Fruit fly (Drosophila melanogaster) whole organism, embryonic: ENCODE data around the gene moon.

ENCODE experiments used
- Ada2b ChIP-seq: fragments of 200-800 bp; sonication (Bioruptor generic); IDR thresholded peaks from 2 replicates; pipeline ENCODE4 v1.3.6; 2022; ENCODE audit warnings: missing biosample characterization, missing genetic modification characterization
- BtbVII ChIP-seq: fragments of 200-800 bp; sonication (Bioruptor generic); optimal IDR thresholded peaks from 3 replicates; lab custom pipeline; 2017; ENCODE audit warnings: missing biosample characterization, mild to moderate bottlenecking, missing genetic modification characterization
- CG10209 ChIP-seq: fragments of 200-800 bp; sonication (Bioruptor generic); optimal IDR thresholded peaks from 3 replicates; lab custom pipeline; 2017; ENCODE audit warnings: missing biosample characterization, mild to moderate bottlenecking, missing genetic modification characterization, missing genetic modification reagents
- CG12071 ChIP-seq: fragments of 200-800 bp; sonication (Bioruptor generic); optimal IDR thresholded peaks from 3 replicates; lab custom pipeline; 2018; ENCODE audit warnings: missing biosample characterization, mild to moderate bottlenecking, missing genetic modification characterization
- CG12219 ChIP-seq: fragments of 200-800 bp; sonication (Bioruptor generic); optimal IDR thresholded peaks from 3 replicates; lab custom pipeline; 2018; ENCODE audit warnings: missing biosample characterization, mild to moderate bottlenecking, missing genetic modification characterization
- CG12236 ChIP-seq: fragments of 200-800 bp; sonication (Bioruptor generic); optimal IDR thresholded peaks from 2 replicates; lab custom pipeline; 2016; ENCODE audit warnings: missing biosample characterization, missing genetic modification characterization
- CG13775 ChIP-seq: fragments of 200-800 bp; sonication (Bioruptor generic); optimal IDR thresholded peaks from 3 replicates; lab custom pipeline; 2017; ENCODE audit warnings: missing biosample characterization, mild to moderate bottlenecking, missing genetic modification characterization
- CG15514 ChIP-seq: fragments of 200-800 bp; sonication (Bioruptor generic); optimal IDR thresholded peaks from 3 replicates; lab custom pipeline; 2017; ENCODE audit warnings: missing biosample characterization, missing genetic modification characterization, mild to moderate bottlenecking, moderate library complexity, missing genetic modification reagents
- CG17328 ChIP-seq: fragments of 200-800 bp; sonication (Bioruptor generic); IDR thresholded peaks from 2 replicates; pipeline ENCODE4 v1.3.6; 2022; ENCODE audit warnings: missing biosample characterization, missing genetic modification characterization
- CG30020 ChIP-seq: fragments of 200-800 bp; optimal IDR thresholded peaks from 2 replicates; lab custom pipeline; 2019; ENCODE audit warnings: missing biosample characterization, mild to moderate bottlenecking, missing genetic modification characterization, moderate library complexity
- CG3163 ChIP-seq: fragments of 200-800 bp; sonication (Bioruptor generic); optimal IDR thresholded peaks from 3 replicates; lab custom pipeline; 2016; ENCODE audit warnings: missing biosample characterization, missing genetic modification characterization
- CG32532 ChIP-seq: fragments of 200-800 bp; sonication (Bioruptor generic); IDR thresholded peaks from 2 replicates; pipeline ENCODE4 v1.3.6; 2022; ENCODE audit warnings: missing biosample characterization, missing genetic modification characterization
- CG3838 ChIP-seq: fragments of 200-800 bp; sonication (Bioruptor generic); optimal IDR thresholded peaks from 3 replicates; lab custom pipeline; 2016; ENCODE audit warnings: missing biosample characterization, missing genetic modification characterization
- CG7556 ChIP-seq: fragments of 200-800 bp; sonication (Bioruptor generic); optimal IDR thresholded peaks from 2 replicates; lab custom pipeline; 2017; ENCODE audit warnings: missing biosample characterization, mild to moderate bottlenecking, missing genetic modification characterization
- CG7839 ChIP-seq: fragments of 200-800 bp; sonication (Bioruptor generic); optimal IDR thresholded peaks from 3 replicates; lab custom pipeline; 2018; ENCODE audit warnings: missing biosample characterization, mild to moderate bottlenecking, missing genetic modification characterization, moderate library complexity
- CG9876 ChIP-seq: fragments of 200-800 bp; sonication (Bioruptor generic); optimal IDR thresholded peaks from 2 replicates; lab custom pipeline; 2016; ENCODE audit warnings: missing biosample characterization, missing genetic modification characterization
- CkIIα-i1 ChIP-seq: fragments of 200-800 bp; sonication (Bioruptor generic); IDR thresholded peaks from 2 replicates; pipeline ENCODE4 v1.3.6; 2022; ENCODE audit warnings: missing biosample characterization, missing genetic modification characterization
- D ChIP-seq, 2 experiments: fragments of 200-800 bp in 1 of 2; fragments of >200 bp in 1 of 2; sonication (Bioruptor generic) in 1 of 2; optimal IDR thresholded peaks; 2 replicates in 1 of 2; 3 replicates in 1 of 2; lab custom pipeline; 2017; ENCODE audit warnings: mild to moderate bottlenecking in 1 of 2, missing biosample characterization in 1 of 2, missing genetic modification characterization in 1 of 2, missing genetic modification reagents in 1 of 2
- Dbx ChIP-seq: fragments of 200-800 bp; sonication (Bioruptor generic); IDR thresholded peaks from 3 replicates; pipeline ENCODE4 v1.3.6; 2022; ENCODE audit warnings: missing biosample characterization, missing genetic modification characterization
- Dip3 ChIP-seq: fragments of 200-800 bp; sonication (Bioruptor generic); optimal IDR thresholded peaks from 3 replicates; lab custom pipeline; 2016; ENCODE audit warnings: missing biosample characterization, missing genetic modification characterization
- Dref ChIP-seq: fragments of 200-800 bp; sonication (Bioruptor generic); IDR thresholded peaks from 2 replicates; pipeline ENCODE4 v1.3.6; 2022; ENCODE audit warnings: missing biosample characterization, missing genetic modification characterization
- Fer1 ChIP-seq: fragments of 200-800 bp; sonication (Bioruptor generic); optimal IDR thresholded peaks from 2 replicates; lab custom pipeline; 2017; ENCODE audit warnings: missing biosample characterization, mild to moderate bottlenecking, missing genetic modification characterization
- Hmr ChIP-seq: fragments of 200-800 bp; sonication (Bioruptor generic); optimal IDR thresholded peaks from 3 replicates; lab custom pipeline; 2017; ENCODE audit warnings: mild to moderate bottlenecking, missing biosample characterization, missing genetic modification reagents, missing genetic modification characterization
- Hr39 ChIP-seq: fragments of >200 bp; optimal IDR thresholded peaks from 2 replicates; lab custom pipeline; 2017
- Myb ChIP-seq: fragments of 200-800 bp; sonication (Bioruptor generic); optimal IDR thresholded peaks from 2 replicates; lab custom pipeline; 2016; ENCODE audit warnings: missing biosample characterization, missing genetic modification characterization
- Opbp ChIP-seq: fragments of 200-800 bp; sonication (Bioruptor generic); IDR thresholded peaks from 3 replicates; pipeline ENCODE4 v1.3.6; 2022; ENCODE audit warnings: missing biosample characterization, missing genetic modification characterization; ENCODE audit not compliant: partially characterized antibody
- PHDP ChIP-seq: fragments of 200-800 bp; sonication (Bioruptor generic); optimal IDR thresholded peaks from 3 replicates; lab custom pipeline; 2018; ENCODE audit warnings: missing biosample characterization, mild to moderate bottlenecking, missing genetic modification characterization, moderate library complexity
- Ptx1 ChIP-seq: fragments of 200-800 bp; sonication (Bioruptor generic); IDR thresholded peaks from 2 replicates; pipeline ENCODE4 v1.3.6; 2022; ENCODE audit warnings: missing biosample characterization, missing genetic modification characterization
- Xrp1 ChIP-seq: fragments of 200-800 bp; sonication (Bioruptor generic); IDR thresholded peaks from 2 replicates; pipeline ENCODE4 v1.3.6; 2022; ENCODE audit warnings: missing biosample characterization, missing genetic modification characterization
- abd-A ChIP-seq: fragments of 200-800 bp; sonication (Bioruptor generic); optimal IDR thresholded peaks from 3 replicates; lab custom pipeline; 2019; ENCODE audit warnings: missing biosample characterization, mild to moderate bottlenecking, missing genetic modification characterization, moderate library complexity
- cato ChIP-seq: fragments of 200-800 bp; sonication (Bioruptor generic); optimal IDR thresholded peaks from 2 replicates; lab custom pipeline; 2016; ENCODE audit warnings: missing biosample characterization, missing genetic modification characterization, borderline replicate concordance
- cwo ChIP-seq: fragments of 200-800 bp; sonication (Bioruptor generic); optimal IDR thresholded peaks from 3 replicates; lab custom pipeline; 2017; ENCODE audit warnings: missing biosample characterization, missing genetic modification characterization, mild to moderate bottlenecking, moderate library complexity, missing genetic modification reagents
- fd96Cb ChIP-seq: fragments of 200-800 bp; sonication (Bioruptor generic); optimal IDR thresholded peaks from 2 replicates; lab custom pipeline; 2018; ENCODE audit warnings: missing biosample characterization, mild to moderate bottlenecking, missing genetic modification characterization, moderate library complexity
- fu2 ChIP-seq: fragments of 200-800 bp; sonication (Bioruptor generic); optimal IDR thresholded peaks from 2 replicates; lab custom pipeline; 2016; ENCODE audit warnings: missing biosample characterization, missing genetic modification characterization
- grau ChIP-seq: fragments of 200-800 bp; optimal IDR thresholded peaks from 3 replicates; lab custom pipeline; 2019; ENCODE audit warnings: missing biosample characterization, mild to moderate bottlenecking, missing genetic modification characterization, moderate library complexity
- gsb ChIP-seq: fragments of 200-800 bp; sonication (Bioruptor generic); IDR thresholded peaks from 2 replicates; pipeline ENCODE4 v1.3.6; 2022; ENCODE audit warnings: missing biosample characterization, missing genetic modification characterization
- ham ChIP-seq: fragments of 200-800 bp; sonication (Bioruptor generic); IDR thresholded peaks from 2 replicates; pipeline ENCODE4 v1.3.6; 2022; ENCODE audit warnings: missing biosample characterization, missing genetic modification characterization
- lab ChIP-seq: fragments of 200-800 bp; sonication (Bioruptor generic); optimal IDR thresholded peaks from 3 replicates; lab custom pipeline; 2017; ENCODE audit warnings: missing biosample characterization, missing genetic modification characterization, mild to moderate bottlenecking, moderate library complexity, missing genetic modification reagents
- lilli ChIP-seq: fragments of 200-800 bp; sonication (Bioruptor generic); optimal IDR thresholded peaks from 3 replicates; lab custom pipeline; 2016; ENCODE audit warnings: missing biosample characterization, missing genetic modification characterization
- lmd ChIP-seq: fragments of 200-800 bp; sonication (Bioruptor generic); IDR thresholded peaks from 2 replicates; pipeline ENCODE4 v1.3.6; 2022; ENCODE audit warnings: missing biosample characterization, missing genetic modification characterization
- nau ChIP-seq: fragments of 200-800 bp; sonication (Bioruptor generic); optimal IDR thresholded peaks from 3 replicates; lab custom pipeline; 2017; ENCODE audit warnings: missing biosample characterization, mild to moderate bottlenecking, missing genetic modification characterization, missing genetic modification reagents
- nerfin-1 ChIP-seq: fragments of 200-800 bp; sonication (Bioruptor generic); optimal IDR thresholded peaks from 3 replicates; lab custom pipeline; 2019; ENCODE audit warnings: missing biosample characterization, mild to moderate bottlenecking, missing genetic modification characterization, moderate library complexity
- nmo ChIP-seq: fragments of 200-800 bp; sonication (Bioruptor generic); optimal IDR thresholded peaks from 2 replicates; lab custom pipeline; 2018; ENCODE audit warnings: missing biosample characterization, mild to moderate bottlenecking, missing genetic modification characterization, moderate library complexity
- prd ChIP-seq, 3 experiments: fragments of >200 bp in 2 of 3; fragments of 200-800 bp in 1 of 3; sonication (Bioruptor generic) in 1 of 3; optimal IDR thresholded peaks in 2 of 3; IDR thresholded peaks in 1 of 3; 2 replicates in 2 of 3; 3 replicates in 1 of 3; pipeline versions ENCODE4 v1.3.6 to Lab custom; 2017 to 2022; ENCODE audit warnings: missing biosample characterization in 1 of 3, missing genetic modification characterization in 1 of 3
- pum ChIP-seq: fragments of 200-800 bp; sonication (Bioruptor generic); optimal IDR thresholded peaks from 2 replicates; lab custom pipeline; 2016; ENCODE audit warnings: missing biosample characterization, missing genetic modification characterization
- row ChIP-seq: fragments of 200-800 bp; sonication (Bioruptor generic); IDR thresholded peaks from 3 replicates; pipeline ENCODE4 v1.3.6; 2022; ENCODE audit warnings: missing biosample characterization, missing genetic modification characterization
- slbo ChIP-seq: fragments of 200-800 bp; sonication (Bioruptor generic); IDR thresholded peaks from 2 replicates; pipeline ENCODE4 v1.3.6; 2022; ENCODE audit warnings: missing biosample characterization, missing genetic modification characterization
- sqz ChIP-seq: fragments of 200-800 bp; sonication (Bioruptor generic); optimal IDR thresholded peaks from 3 replicates; lab custom pipeline; 2018; ENCODE audit warnings: missing biosample characterization, mild to moderate bottlenecking, missing genetic modification characterization
- trem ChIP-seq: fragments of 200-800 bp; optimal IDR thresholded peaks from 3 replicates; lab custom pipeline; 2019; ENCODE audit warnings: missing biosample characterization, mild to moderate bottlenecking, missing genetic modification characterization, moderate library complexity
- yki ChIP-seq: fragments of >200 bp; optimal IDR thresholded peaks from 3 replicates; lab custom pipeline; 2018

moon gene

DNA sequence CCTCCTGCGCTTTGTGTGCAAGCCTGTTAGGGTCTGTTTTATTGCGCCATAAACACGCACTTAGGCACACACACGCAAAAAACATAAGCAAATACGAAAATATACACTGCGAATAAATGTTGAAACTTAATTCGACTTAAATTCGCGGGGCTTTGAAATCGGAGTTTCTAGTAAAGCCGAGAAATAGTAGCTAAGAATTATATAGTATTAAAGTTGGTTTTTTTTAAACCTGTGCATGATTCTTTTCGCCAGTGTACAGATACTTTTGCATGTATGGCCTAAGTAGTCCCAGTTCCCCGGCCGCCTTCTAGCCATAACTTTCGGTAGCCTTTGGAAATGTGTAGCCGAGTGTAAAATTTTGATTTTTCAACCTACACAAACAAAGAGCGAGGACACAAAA, 11.8 kb upstream of the moon start (continued):
- TF ChIP-seq Myb (GFP tag; lab: Kevin White, UChicago) = no peak
- TF ChIP-seq lilli (GFP tag; lab: Kevin White, UChicago) = peak; percentile 9
- no peak for TF ChIP-seq sqz
- TF ChIP-seq row (GFP tag; lab: Robert Waterston, UW) = peak; percentile 43; the same call in 1 of the 3 replicates
- TF ChIP-seq Ada2b (GFP tag; lab: Robert Waterston, UW) = peak; percentile 22; the same call in 1 of the 2 replicates
- TF ChIP-seq CG17328 (GFP tag; lab: Robert Waterston, UW) = 0 out of 2 replicates have a peak, but pooled peaks have one; percentile 18
- TF ChIP-seq PHDP (tag; lab: Kevin White, UChicago) = peak; percentile 3
- TF ChIP-seq nerfin-1 = no peak
- TF ChIP-seq cwo = peak; percentile 10
- peak; percentile 12 for TF ChIP-seq CG7556
- TF ChIP-seq lmd (GFP tag; lab: Robert Waterston, UW) = peak; percentile 42; the same call in 1 of the 2 replicates
- TF ChIP-seq CG30020 (tag; lab: Kevin White, UChicago) = no peak
- peak; percentile 30; the same call in 1 of the 2 replicates for TF ChIP-seq Xrp1 (GFP tag; lab: Robert Waterston, UW)
- TF ChIP-seq fd96Cb (tag; lab: Kevin White, UChicago) = peak; percentile 18
- peak; percentile 39 for TF ChIP-seq CG7839 (tag; lab: Kevin White, UChicago)
- 0 out of 3 replicates have a peak, but pooled peaks have one; percentile 42 for TF ChIP-seq Dbx (GFP tag; lab: Robert Waterston, UW)
- 0 out of 2 replicates have a peak, but pooled peaks have one; percentile 11 for TF ChIP-seq Ptx1 (GFP tag; lab: Robert Waterston, UW)
- TF ChIP-seq Hmr (GFP tag; lab: Kevin White, UChicago) = peak; percentile 25
- no peak for TF ChIP-seq CG9876 (GFP tag; lab: Kevin White, UChicago)
- TF ChIP-seq CG3163 (GFP tag; lab: Kevin White, UChicago) = no peak
- TF ChIP-seq CG15514 = peak; percentile 6
- TF ChIP-seq CG12219 (GFP tag; lab: Kevin White, UChicago) = no peak
- peak; percentile 14 for TF ChIP-seq grau (tag; lab: Kevin White, UChicago)
- TF ChIP-seq abd-A (tag; lab: Kevin White, UChicago) = peak; percentile 32
- TF ChIP-seq prd (optimal IDR thresholded peaks at IDR 0.05; lab: Kevin White, UChicago) = no peak
- peak; percentile 36; the same call in 1 of the 3 replicates for TF ChIP-seq prd (GFP tag; IDR thresholded peaks at IDR 0.05; lab: Robert Waterston, UW)
- peak; percentile 11 for TF ChIP-seq Fer1
- TF ChIP-seq lab (GFP tag; lab: Kevin White, UChicago) = peak; percentile 56

DNA sequence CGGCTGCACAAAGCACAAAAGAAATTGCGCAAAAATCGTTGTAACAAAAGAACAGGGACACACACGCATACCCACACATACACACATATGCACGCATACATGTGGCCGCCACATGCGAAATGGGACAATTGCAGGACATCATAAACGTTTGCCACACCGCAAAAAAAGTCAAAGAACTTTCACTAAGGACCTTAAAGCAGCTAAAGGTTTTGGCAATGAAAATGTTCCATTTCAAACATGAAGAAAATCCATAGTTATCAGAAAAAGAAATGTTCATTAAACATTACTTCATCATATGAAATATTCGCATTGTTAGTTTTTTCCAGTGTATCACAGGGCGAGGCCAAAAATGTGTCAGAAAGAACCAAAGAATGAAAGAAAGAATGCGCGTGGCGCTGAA, 9.6 kb upstream of the moon start:
- TF ChIP-seq fu2 (GFP tag; lab: Kevin White, UChicago) (no peak), Opbp (GFP tag; lab: Robert Waterston, UW) (no peak), CG32532 (GFP tag; lab: Robert Waterston, UW) (no peak), D (optimal IDR thresholded peaks at IDR 0.05; lab: Kevin White, UChicago) (no peak), D (GFP tag; optimal IDR thresholded peaks at IDR 0.05; lab: Kevin White, UChicago) (no peak), BtbVII (GFP tag; lab: Kevin White, UChicago) (no peak), gsb (no peak), fd96Cb (tag; lab: Kevin White, UChicago) (peak; percentile 30), CkIIα-i1 (no peak), CG12071 (no peak), slbo (0 out of 2 replicates have a peak, but pooled peaks have one; percentile 16), Hr39 (lab: Kevin White, UChicago) (no peak), trem (tag; lab: Kevin White, UChicago) (no peak), ham (no peak), pum (GFP tag; lab: Kevin White, UChicago) (no peak), nau (GFP tag; lab: Kevin White, UChicago) (no peak), CG10209 (GFP tag; lab: Kevin White, UChicago) (no peak), CG3838 (no peak), nmo (peak; percentile 13), Hmr (GFP tag; lab: Kevin White, UChicago) (no peak), cato (GFP tag; lab: Kevin White, UChicago) (no peak), Dip3 (GFP tag; lab: Kevin White, UChicago) (no peak), Ptx1 (GFP tag; lab: Robert Waterston, UW) (0 out of 2 replicates have a peak, but pooled peaks have one; percentile 14), CG13775 (GFP tag; lab: Kevin White, UChicago) (no peak), CG12236 (GFP tag; lab: Kevin White, UChicago) (no peak), yki (no peak), Dref (GFP tag; lab: Robert Waterston, UW) (no peak)
